Worm (Caenorhabditis elegans): ENCODE results near the gene cpg-4.
"Not testable (repeated sequence)": the region's sequence is repeated elsewhere in the genome, so short reads cannot be mapped to it uniquely, and the experiment has no call there.

DNA sequence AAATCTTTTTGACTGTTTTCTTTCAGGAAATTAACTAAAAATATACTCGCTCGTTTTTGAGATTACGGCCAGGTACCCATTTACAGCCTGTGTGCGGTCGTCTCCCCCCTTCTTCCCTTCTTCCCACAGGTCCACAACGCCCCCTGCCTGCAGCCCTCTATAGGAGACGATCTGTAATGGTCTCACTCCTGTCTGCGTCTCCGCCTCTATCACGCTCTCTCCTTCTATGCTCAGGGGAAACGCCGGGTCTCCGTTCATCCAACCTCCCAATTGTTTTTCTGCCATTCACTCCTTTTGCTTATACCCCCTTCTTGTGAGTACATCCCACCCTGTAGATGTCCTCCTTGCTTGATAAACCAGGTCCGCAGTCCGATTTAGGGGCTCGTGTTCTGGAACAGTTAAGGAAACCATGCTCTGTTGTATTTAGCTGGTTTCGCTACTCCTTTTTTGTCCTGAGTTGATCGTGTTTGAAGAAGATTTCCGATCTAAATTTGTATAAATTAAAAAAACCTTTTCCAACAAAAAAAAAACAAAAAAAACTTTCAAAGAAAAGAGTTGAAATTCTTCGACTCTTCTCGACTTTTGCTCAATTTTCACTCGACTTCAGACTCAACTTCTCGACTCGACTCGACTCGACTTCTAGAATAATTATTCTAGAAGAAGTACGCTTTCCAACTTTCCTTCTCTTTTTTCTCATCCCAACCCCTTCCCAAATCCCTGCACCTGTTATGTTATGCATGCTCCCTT lies 42.4 kb downstream of the cpg-4 start, which contains the start of gene F29G9.1:
- TF ChIP-seq nhr-77, nhr-237, zag-1, elt-1, pha-4, lin-39, elt-2, nhr-76, ZK546.5, unc-39, snpc-4, nhr-12 (tag; optimal IDR thresholded peaks at IDR 0.05): not testable (repeated sequence)
